Fruit fly (Drosophila melanogaster) whole organism, pupa: ENCODE data around the gene CG18596.

Experiments
- CG10348 ChIP-seq: fragments of 200-800 bp; sonication (Bioruptor generic); IDR thresholded peaks from 2 replicates; pipeline ENCODE4 v1.3.6; 2022; ENCODE audit warnings: missing biosample characterization, missing genetic modification characterization
- CG12605 ChIP-seq: fragments of 200-800 bp; sonication (Bioruptor generic); IDR thresholded peaks from 2 replicates; pipeline ENCODE4 v1.3.6; 2022; ENCODE audit warnings: missing biosample characterization, missing genetic modification characterization
- CG13204 ChIP-seq: fragments of 200-800 bp; sonication (Bioruptor generic); optimal IDR thresholded peaks from 2 replicates; lab custom pipeline; 2018; ENCODE audit warnings: missing biosample characterization, mild to moderate bottlenecking, missing genetic modification characterization, moderate library complexity
- CG14655 ChIP-seq: fragments of 200-800 bp; sonication (Bioruptor generic); optimal IDR thresholded peaks from 3 replicates; lab custom pipeline; 2017; ENCODE audit warnings: mild to moderate bottlenecking, missing biosample characterization, missing genetic modification reagents, missing genetic modification characterization
- CG15710 ChIP-seq: fragments of 200-800 bp; sonication (Bioruptor generic); optimal IDR thresholded peaks from 2 replicates; lab custom pipeline; 2018; ENCODE audit warnings: missing biosample characterization, mild to moderate bottlenecking, missing genetic modification characterization, moderate library complexity
- CG17806 ChIP-seq: fragments of 200-800 bp; sonication (Bioruptor generic); optimal IDR thresholded peaks from 2 replicates; lab custom pipeline; 2018; ENCODE audit warnings: missing biosample characterization, mild to moderate bottlenecking, missing genetic modification characterization, moderate library complexity
- CG32121 ChIP-seq: fragments of 200-800 bp; sonication (Bioruptor generic); IDR thresholded peaks from 2 replicates; pipeline ENCODE4 v1.3.6; 2022; ENCODE audit warnings: missing biosample characterization, missing genetic modification characterization
- CG34367 ChIP-seq: fragments of 200-800 bp; sonication (Bioruptor generic); optimal IDR thresholded peaks from 2 replicates; lab custom pipeline; 2018; ENCODE audit warnings: missing biosample characterization, mild to moderate bottlenecking, missing genetic modification characterization
- CG4496 ChIP-seq: fragments of 200-800 bp; sonication (Bioruptor generic); IDR thresholded peaks from 3 replicates; pipeline ENCODE4 v1.3.6; 2022; ENCODE audit warnings: missing biosample characterization, missing genetic modification characterization
- CG8159 ChIP-seq: fragments of 200-800 bp; sonication (Bioruptor generic); optimal IDR thresholded peaks from 3 replicates; lab custom pipeline; 2018; ENCODE audit warnings: missing biosample characterization, mild to moderate bottlenecking, missing genetic modification characterization, moderate library complexity
- CG8301 ChIP-seq: fragments of 200-800 bp; sonication (Bioruptor generic); optimal IDR thresholded peaks from 2 replicates; lab custom pipeline; 2018; ENCODE audit warnings: missing biosample characterization, mild to moderate bottlenecking, missing genetic modification characterization
- CG9948 ChIP-seq: fragments of 200-800 bp; sonication (Bioruptor generic); optimal IDR thresholded peaks from 2 replicates; lab custom pipeline; 2018; ENCODE audit warnings: missing biosample characterization, mild to moderate bottlenecking, missing genetic modification characterization, moderate library complexity
- D1 ChIP-seq: fragments of 200-800 bp; sonication (Bioruptor generic); optimal IDR thresholded peaks from 2 replicates; lab custom pipeline; 2018; ENCODE audit warnings: missing biosample characterization, mild to moderate bottlenecking, missing genetic modification characterization, moderate library complexity
- EcR ChIP-seq: fragments of 200-800 bp; sonication (Bioruptor generic); optimal IDR thresholded peaks from 3 replicates; lab custom pipeline; 2019; ENCODE audit warnings: missing biosample characterization, missing genetic modification characterization, mild to moderate bottlenecking, moderate library complexity, missing genetic modification reagents
- Ets98B ChIP-seq: fragments of 200-800 bp; sonication (Bioruptor generic); IDR thresholded peaks from 2 replicates; pipeline ENCODE4 v1.3.6; 2022; ENCODE audit warnings: missing biosample characterization, missing genetic modification characterization
- Pif1A ChIP-seq: fragments of 200-800 bp; sonication (Bioruptor generic); optimal IDR thresholded peaks from 3 replicates; lab custom pipeline; 2016; ENCODE audit warnings: missing biosample characterization, missing genetic modification characterization
- Pif1B ChIP-seq: fragments of 200-800 bp; sonication (Bioruptor generic); optimal IDR thresholded peaks from 3 replicates; lab custom pipeline; 2016; ENCODE audit warnings: missing biosample characterization, missing genetic modification characterization
- Snoo ChIP-seq: fragments of 200-800 bp; sonication (Bioruptor generic); optimal IDR thresholded peaks from 3 replicates; lab custom pipeline; 2017; ENCODE audit warnings: missing biosample characterization, mild to moderate bottlenecking, missing genetic modification characterization, inconsistent platforms
- fd96Ca ChIP-seq: fragments of 200-800 bp; sonication (Bioruptor generic); IDR thresholded peaks from 3 replicates; pipeline ENCODE4 v1.3.6; 2022; ENCODE audit warnings: missing biosample characterization, missing genetic modification characterization
- gl ChIP-seq: fragments of 200-800 bp; sonication (Bioruptor generic); optimal IDR thresholded peaks from 2 replicates; lab custom pipeline; 2018; ENCODE audit warnings: missing biosample characterization, mild to moderate bottlenecking, missing genetic modification characterization
- rn ChIP-seq: fragments of 200-800 bp; sonication (Bioruptor generic); IDR thresholded peaks from 2 replicates; pipeline ENCODE4 v1.3.6; 2022; ENCODE audit warnings: missing biosample characterization, missing genetic modification characterization

The CG18596 gene

dm6 chr3R:22396238-22396772 lies 20.6 kb downstream of the CG18596 start:
- TF ChIP-seq CG9948 (no peak), D1 (no peak), CG34367 (no peak), CG15710 (tag; lab: Kevin White, UChicago) (no peak), rn (no peak), EcR (no peak), CG13204 (no peak), Ets98B (no peak), CG12605 (GFP tag; lab: Robert Waterston, UW) (no peak), CG4496 (no peak), Pif1B (GFP tag; lab: Kevin White, UChicago) (no peak), CG14655 (GFP tag; lab: Kevin White, UChicago) (no peak), Pif1A (GFP tag; lab: Kevin White, UChicago) (no peak), fd96Ca (no peak), CG8301 (tag; lab: Kevin White, UChicago) (no peak), Snoo (no peak), CG10348 (no peak), gl (tag; lab: Kevin White, UChicago) (no peak), CG32121 (GFP tag; lab: Robert Waterston, UW) (no peak)

- TF ChIP-seq CG14655 (GFP tag; lab: Kevin White, UChicago): no peak
- TF ChIP-seq, all 21 proteins: peak for 0
Observed at dm6 chr3R:22397068-22397700, 21.5 kb downstream of the CG18596 start.

dm6 chr3R:22400246-22400645 lies 24.5 kb downstream of the CG18596 start:
- TF ChIP-seq CG4496 (peak; percentile 79; the same call in 2 of the 3 replicates), rn (no peak), gl (tag; lab: Kevin White, UChicago) (no peak), CG9948 (peak; percentile 54), CG14655 (GFP tag; lab: Kevin White, UChicago) (peak; percentile 85), Snoo (no peak), CG12605 (GFP tag; lab: Robert Waterston, UW) (no peak), CG34367 (no peak), fd96Ca (no peak), CG10348 (no peak), CG8301 (tag; lab: Kevin White, UChicago) (peak; percentile 85), EcR (no peak), Pif1A (GFP tag; lab: Kevin White, UChicago) (peak; percentile 61), Ets98B (peak; percentile 69), CG17806 (tag; lab: Kevin White, UChicago) (no peak), CG8159 (tag; lab: Kevin White, UChicago) (peak; percentile 23), CG15710 (tag; lab: Kevin White, UChicago) (no peak), CG13204 (no peak), D1 (no peak), CG32121 (GFP tag; lab: Robert Waterston, UW) (peak; percentile 57; the same call in 1 of the 2 replicates), Pif1B (GFP tag; lab: Kevin White, UChicago) (peak; percentile 43)

dm6 chr3R:22402355-22402754 lies 26.6 kb downstream of the CG18596 start, which contains the start of gene CG13856:
Gene CG13856, plus strand, starts transcription at chr3R:22402655.
- TF ChIP-seq CG15710 (tag; lab: Kevin White, UChicago) (no peak), rn (no peak), CG13204 (no peak), CG10348 (no peak), CG12605 (GFP tag; lab: Robert Waterston, UW) (no peak), Pif1B (GFP tag; lab: Kevin White, UChicago) (no peak), CG14655 (GFP tag; lab: Kevin White, UChicago) (no peak), Snoo (no peak), EcR (no peak), CG8159 (tag; lab: Kevin White, UChicago) (no peak), CG9948 (no peak), CG17806 (tag; lab: Kevin White, UChicago) (no peak), Ets98B (no peak), D1 (no peak), fd96Ca (no peak), CG32121 (GFP tag; lab: Robert Waterston, UW) (no peak), gl (tag; lab: Kevin White, UChicago) (no peak), CG8301 (tag; lab: Kevin White, UChicago) (no peak)

- TF ChIP-seq CG17806 (tag; lab: Kevin White, UChicago) (no peak), fd96Ca (no peak), gl (tag; lab: Kevin White, UChicago) (no peak), CG32121 (GFP tag; lab: Robert Waterston, UW) (no peak), CG8301 (tag; lab: Kevin White, UChicago) (no peak), rn (no peak), CG8159 (tag; lab: Kevin White, UChicago) (no peak), Pif1B (GFP tag; lab: Kevin White, UChicago) (no peak), Snoo (no peak), Pif1A (GFP tag; lab: Kevin White, UChicago) (no peak)
Observed at dm6 chr3R:22405639-22406038, 29.9 kb downstream of the CG18596 start, which contains the start of gene CG13855. Gene CG13855, plus strand, starts transcription at chr3R:22405939.

- peak; percentile 45; the same call in 1 of the 2 replicates for TF ChIP-seq CG32121 (GFP tag; lab: Robert Waterston, UW)
- TF ChIP-seq CG9948: peak; percentile 35
- peak; percentile 62 for TF ChIP-seq CG8159 (tag; lab: Kevin White, UChicago)
- TF ChIP-seq CG15710 (tag; lab: Kevin White, UChicago): peak; percentile 64
- peak; percentile 14 for TF ChIP-seq Pif1B (GFP tag; lab: Kevin White, UChicago)
- peak; percentile 20 for TF ChIP-seq CG17806 (tag; lab: Kevin White, UChicago)
- 0 out of 2 replicates have a peak, but pooled peaks have one; percentile 14 for TF ChIP-seq CG10348
- TF ChIP-seq CG4496: no peak
- no peak for TF ChIP-seq CG14655 (GFP tag; lab: Kevin White, UChicago)
- TF ChIP-seq D1: no peak
- no peak for TF ChIP-seq CG13204
- peak; percentile 70 for TF ChIP-seq Snoo
- TF ChIP-seq Pif1A (GFP tag; lab: Kevin White, UChicago): no peak
- 0 out of 2 replicates have a peak, but pooled peaks have one; percentile 9 for TF ChIP-seq rn
- no peak for TF ChIP-seq gl (tag; lab: Kevin White, UChicago)
- TF ChIP-seq fd96Ca: peak; percentile 70
Observed at dm6 chr3R:22410537-22411360, 35.0 kb downstream of the CG18596 start, which contains the start of the genes CG13850 and lqfR. Gene CG13850, minus strand, starts transcription at chr3R:22410915. Gene lqfR, plus strand, starts transcription at chr3R:22411301.
